Fruit fly (Drosophila melanogaster): ENCODE results near the gene dpr20.
A peak's percentile ranks its signal among the peaks of the same experiment; 100 is the strongest.

DNA sequence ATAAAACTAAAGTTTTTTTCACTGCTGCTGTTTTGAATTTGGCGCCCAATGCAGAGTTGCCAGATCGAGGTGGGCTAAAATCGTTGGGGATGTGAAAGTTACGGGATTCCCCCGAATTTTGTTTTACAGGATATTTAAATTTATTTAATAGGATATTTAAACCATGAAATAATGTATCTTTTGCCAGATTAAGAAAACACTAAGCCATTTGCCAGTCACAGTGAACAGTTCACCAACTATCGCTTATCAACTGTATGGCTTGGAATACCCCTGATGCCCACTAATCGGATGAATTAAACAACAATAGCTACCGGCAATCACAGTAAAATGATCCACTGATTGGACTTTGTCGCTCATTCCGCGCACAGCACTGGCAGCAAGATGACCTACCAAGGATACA is 6.0 kb downstream of the dpr20 start, which contains the start of gene Dci:
- TF ChIP-seq CG34367 (tag; optimal IDR thresholded peaks at IDR 0.05) (no peak), CG13204 (GFP tag; optimal IDR thresholded peaks at IDR 0.05) (no peak), Snoo (tag; optimal IDR thresholded peaks at IDR 0.05) (no peak), CG15710 (tag; optimal IDR thresholded peaks at IDR 0.05) (peak; percentile 49), Pif1A (GFP tag; optimal IDR thresholded peaks at IDR 0.05) (no peak), CG10348 (GFP tag; IDR thresholded peaks at IDR 0.05) (no peak), rn (GFP tag; IDR thresholded peaks at IDR 0.05) (no peak), Pif1B (GFP tag; optimal IDR thresholded peaks at IDR 0.05) (no peak), CG14655 (GFP tag; optimal IDR thresholded peaks at IDR 0.05) (no peak), CG9948 (tag; optimal IDR thresholded peaks at IDR 0.05) (no peak), CG12605 (GFP tag; IDR thresholded peaks at IDR 0.05) (no peak)

Measured in whole organism, pupa.